Worm (Caenorhabditis elegans) whole organism, early embryonic: ENCODE data around the gene Y54G9A.5.

Source experiments
- B0310.2 ChIP-seq: sonication (generic microtip); optimal IDR thresholded peaks from 2 replicates; lab custom pipeline; 2016; ENCODE audit warnings: mild to moderate bottlenecking, missing genetic modification characterization, missing compliant biosample characterization
- F13C5.2 ChIP-seq: sonication (generic microtip); optimal IDR thresholded peaks from 2 replicates; lab custom pipeline; 2017; ENCODE audit warnings: mild to moderate bottlenecking, missing genetic modification characterization, inconsistent platforms, missing compliant biosample characterization
- aly-1 ChIP-seq: sonication (generic microtip); optimal IDR thresholded peaks from 2 replicates; lab custom pipeline; 2016; ENCODE audit warnings: missing genetic modification characterization, missing compliant biosample characterization
- ama-1 ChIP-seq: fragments of 150-350 bp; optimal IDR thresholded peaks from 2 replicates; lab custom pipeline; 2014
- ceh-13 ChIP-seq: fragments of 200-800 bp; sonication (Bioruptor generic); optimal IDR thresholded peaks from 2 replicates; lab custom pipeline; 2018; ENCODE audit warnings: mild to moderate bottlenecking, missing genetic modification characterization, missing compliant biosample characterization
- ceh-36 ChIP-seq: sonication (generic microtip); optimal IDR thresholded peaks from 2 replicates; lab custom pipeline; 2016; ENCODE audit warnings: missing genetic modification characterization, inconsistent platforms, missing compliant biosample characterization
- ets-7 ChIP-seq: sonication (generic microtip); optimal IDR thresholded peaks from 2 replicates; lab custom pipeline; 2016; ENCODE audit warnings: missing genotype, missing genetic modification characterization, missing compliant biosample characterization
- flt-1 ChIP-seq: fragments of 200-800 bp; sonication (Bioruptor generic); IDR thresholded peaks from 2 replicates; pipeline ENCODE4 v1.3.6; 2022; ENCODE audit warnings: missing genetic modification characterization, missing compliant biosample characterization
- hmbx-1 ChIP-seq: sonication (generic microtip); optimal IDR thresholded peaks from 2 replicates; lab custom pipeline; 2016; ENCODE audit warnings: mild to moderate bottlenecking, missing genetic modification characterization, missing compliant biosample characterization
- hmg-4 ChIP-seq: fragments of 200-800 bp; sonication (Bioruptor generic); optimal IDR thresholded peaks from 2 replicates; lab custom pipeline; 2018; ENCODE audit warnings: mild to moderate bottlenecking, missing genetic modification characterization, missing compliant biosample characterization
- hnd-1 ChIP-seq: sonication (generic microtip); optimal IDR thresholded peaks from 2 replicates; lab custom pipeline; 2016; ENCODE audit warnings: missing genetic modification characterization, missing compliant biosample characterization
- pes-1 ChIP-seq: fragments of 200-800 bp; sonication (Bioruptor generic); IDR thresholded peaks from 2 replicates; pipeline ENCODE4 v1.3.6; 2022; ENCODE audit warnings: missing genetic modification reagents, missing genetic modification characterization, missing compliant biosample characterization
- scrt-1 ChIP-seq: fragments of 200-800 bp; sonication (Bioruptor generic); IDR thresholded peaks from 2 replicates; pipeline ENCODE4 v1.3.6; 2022; ENCODE audit warnings: missing genetic modification characterization, missing compliant biosample characterization
- sea-1 ChIP-seq: fragments of 200-800 bp; sonication (Bioruptor generic); conservative IDR thresholded peaks from 2 replicates; pipeline ENCODE4 v1.3.6; 2022; ENCODE audit warnings: missing genetic modification characterization, missing compliant biosample characterization
- tbx-11 ChIP-seq: fragments of 200-800 bp; sonication (Bioruptor generic); IDR thresholded peaks from 2 replicates; pipeline ENCODE4 v1.3.6; 2022; ENCODE audit warnings: missing genetic modification characterization, missing compliant biosample characterization
- tbx-37 ChIP-seq: fragments of 200-800 bp; sonication (Bioruptor generic); conservative IDR thresholded peaks from 2 replicates; pipeline ENCODE4 v1.3.6; 2022; ENCODE audit warnings: missing genetic modification reagents, missing genetic modification characterization, missing compliant biosample characterization
- tra-4 ChIP-seq: sonication (generic microtip); optimal IDR thresholded peaks from 2 replicates; lab custom pipeline; 2017; ENCODE audit warnings: missing genetic modification characterization, missing compliant biosample characterization

The Y54G9A.5 gene

ce11 chrII:13732577-13732976 lies 9.8 kb downstream of the Y54G9A.5 start:
- TF ChIP-seq ceh-13 (GFP tag; lab: Kevin White, UChicago) (no peak), ceh-36 (tag; lab: Kevin White, UChicago) (no peak), aly-1 (tag; lab: Kevin White, UChicago) (no peak), flt-1 (no peak), tbx-11 (no peak), hmg-4 (GFP tag; lab: Kevin White, UChicago) (no peak), ets-7 (tag; lab: Kevin White, UChicago) (no peak), hmbx-1 (tag; lab: Kevin White, UChicago) (no peak), B0310.2 (tag; lab: Kevin White, UChicago) (no peak), sea-1 (GFP tag; lab: Robert Waterston, UW) (no peak)

ce11 chrII:13736089-13736488 lies 13.3 kb downstream of the Y54G9A.5 start, which contains the start of gene R06B9.5:
R06B9.5 (plus strand) TSS chrII:13736320.
- TF ChIP-seq sea-1 (GFP tag; lab: Robert Waterston, UW) = no peak
- TF ChIP-seq scrt-1 = no peak
- no peak for TF ChIP-seq tbx-37 (GFP tag; lab: Robert Waterston, UW)
- no peak for TF ChIP-seq aly-1 (tag; lab: Kevin White, UChicago)
- TF ChIP-seq hmg-4 (GFP tag; lab: Kevin White, UChicago) = no peak
- no peak for TF ChIP-seq ceh-13 (GFP tag; lab: Kevin White, UChicago)
- TF ChIP-seq hnd-1 (tag; lab: Kevin White, UChicago) = no peak
- TF ChIP-seq hmbx-1 (tag; lab: Kevin White, UChicago) = no peak
- TF ChIP-seq tra-4 (tag; lab: Kevin White, UChicago) = no peak
- TF ChIP-seq ets-7 (tag; lab: Kevin White, UChicago) = no peak
- no peak for TF ChIP-seq ama-1
- no peak for TF ChIP-seq tbx-11
- no peak for TF ChIP-seq flt-1
- no peak for TF ChIP-seq F13C5.2 (tag; lab: Kevin White, UChicago)

- no peak for TF ChIP-seq pes-1
- no peak for TF ChIP-seq tbx-11
- TF ChIP-seq hmg-4 (GFP tag; lab: Kevin White, UChicago) = peak; percentile 4
- TF ChIP-seq hmbx-1 (tag; lab: Kevin White, UChicago) = no peak
Observed at ce11 chrII:13736906-13737305, 14.1 kb downstream of the Y54G9A.5 start.

- TF ChIP-seq sea-1 (GFP tag; lab: Robert Waterston, UW) (0 out of 2 replicates have a peak, but pooled peaks have one; percentile 32), aly-1 (tag; lab: Kevin White, UChicago) (no peak)
Observed at ce11 chrII:13737751-13738525, 15.1 kb downstream of the Y54G9A.5 start.

ce11 chrII:13739423-13739822 lies 16.6 kb downstream of the Y54G9A.5 start:
- TF ChIP-seq B0310.2 (tag; lab: Kevin White, UChicago) (no peak), ceh-36 (tag; lab: Kevin White, UChicago) (peak; percentile 22)

- TF ChIP-seq F13C5.2 (tag; lab: Kevin White, UChicago) (no peak), scrt-1 (no peak), ets-7 (tag; lab: Kevin White, UChicago) (no peak), B0310.2 (tag; lab: Kevin White, UChicago) (no peak), hnd-1 (tag; lab: Kevin White, UChicago) (no peak)
Observed at ce11 chrII:13741449-13741848, 18.6 kb downstream of the Y54G9A.5 start, which contains the start of gene mig-14. mig-14 (plus strand) TSS chrII:13741738.

- TF ChIP-seq scrt-1 (no peak), ama-1 (no peak), hmbx-1 (tag; lab: Kevin White, UChicago) (no peak), ceh-36 (tag; lab: Kevin White, UChicago) (no peak), pes-1 (no peak), tbx-11 (no peak), ets-7 (tag; lab: Kevin White, UChicago) (no peak), sea-1 (GFP tag; lab: Robert Waterston, UW) (no peak), aly-1 (tag; lab: Kevin White, UChicago) (no peak), hnd-1 (tag; lab: Kevin White, UChicago) (no peak), flt-1 (no peak), hmg-4 (GFP tag; lab: Kevin White, UChicago) (no peak), F13C5.2 (tag; lab: Kevin White, UChicago) (no peak), tbx-37 (GFP tag; lab: Robert Waterston, UW) (no peak), tra-4 (tag; lab: Kevin White, UChicago) (no peak), B0310.2 (tag; lab: Kevin White, UChicago) (no peak), ceh-13 (GFP tag; lab: Kevin White, UChicago) (no peak)
Observed at ce11 chrII:13750128-13750527, 27.3 kb downstream of the Y54G9A.5 start.

ce11 chrII:13751030-13751429 lies 28.2 kb downstream of the Y54G9A.5 start:
- no peak for TF ChIP-seq pes-1
- TF ChIP-seq flt-1 = no peak
- no peak for TF ChIP-seq ets-7 (tag; lab: Kevin White, UChicago)
- TF ChIP-seq hmbx-1 (tag; lab: Kevin White, UChicago) = no peak
- TF ChIP-seq scrt-1 = no peak
- no peak for TF ChIP-seq aly-1 (tag; lab: Kevin White, UChicago)
